Fruit fly (Drosophila melanogaster) whole organism, wandering third instar larva: ENCODE measurements around the gene Cnx14D.

Experiments
- Abd-B ChIP-seq: fragments of >200 bp; optimal IDR thresholded peaks from 2 replicates; lab custom pipeline; 2017; ENCODE audit warnings: missing biosample characterization, missing genetic modification characterization
- CG32264 ChIP-seq: fragments of 200-800 bp; sonication (Bioruptor generic); optimal IDR thresholded peaks from 2 replicates; lab custom pipeline; 2016; ENCODE audit warnings: missing biosample characterization, missing genetic modification characterization
- CG9705 ChIP-seq: fragments of 200-800 bp; sonication (Bioruptor generic); optimal IDR thresholded peaks from 2 replicates; lab custom pipeline; 2018; ENCODE audit warnings: missing biosample characterization, mild to moderate bottlenecking, missing genetic modification characterization
- CrebA ChIP-seq: fragments of 200-800 bp; sonication (Bioruptor generic); optimal IDR thresholded peaks from 2 replicates; lab custom pipeline; 2016; ENCODE audit warnings: missing biosample characterization, mild to moderate bottlenecking, missing genetic modification characterization, borderline replicate concordance
- Dfd ChIP-seq: fragments of >200 bp; optimal IDR thresholded peaks from 2 replicates; lab custom pipeline; 2017; ENCODE audit warnings: missing biosample characterization, missing genetic modification characterization
- Dif ChIP-seq: fragments of 200-275, 200-300 bp; sonication (Bioruptor generic); optimal IDR thresholded peaks from 2 replicates; lab custom pipeline; 2018; ENCODE audit warnings: missing biosample characterization, missing genetic modification characterization; ENCODE audit not compliant: partially characterized antibody
- GATAd ChIP-seq: sonication (Bioruptor generic); optimal IDR thresholded peaks from 2 replicates; lab custom pipeline; 2016; ENCODE audit warnings: missing biosample characterization, missing genetic modification characterization
- HLH106 ChIP-seq: fragments of 200-800 bp; optimal IDR thresholded peaks from 3 replicates; lab custom pipeline; 2019; ENCODE audit warnings: missing biosample characterization, mild to moderate bottlenecking, missing genetic modification characterization, moderate library complexity
- Hnf4 ChIP-seq: fragments of 200-800 bp; sonication (Bioruptor generic); optimal IDR thresholded peaks from 2 replicates; lab custom pipeline; 2016; ENCODE audit warnings: missing biosample characterization, mild to moderate bottlenecking, missing genetic modification characterization
- Hr78 ChIP-seq: fragments of >200 bp; optimal IDR thresholded peaks from 2 replicates; lab custom pipeline; 2017; ENCODE audit warnings: missing biosample characterization, missing genetic modification characterization
- Hr83 ChIP-seq: fragments of 200-300 bp; sonication (Bioruptor generic); optimal IDR thresholded peaks from 2 replicates; lab custom pipeline; 2016; ENCODE audit warnings: missing biosample characterization, mild to moderate bottlenecking, missing genetic modification characterization, moderate library complexity; ENCODE audit not compliant: poor library complexity, severe bottlenecking
- Jra ChIP-seq: sonication (Bioruptor generic); optimal IDR thresholded peaks from 2 replicates; lab custom pipeline; 2016; ENCODE audit warnings: missing biosample characterization, missing genetic modification characterization
- Mio ChIP-seq: sonication (Bioruptor generic); optimal IDR thresholded peaks from 2 replicates; lab custom pipeline; 2016; ENCODE audit warnings: missing biosample characterization, missing genetic modification characterization
- Myc ChIP-seq: fragments of >200 bp; optimal IDR thresholded peaks from 2 replicates; lab custom pipeline; 2017
- N ChIP-seq: fragments of >200 bp; optimal IDR thresholded peaks from 2 replicates; lab custom pipeline; 2018; ENCODE audit warnings: missing biosample characterization, missing external identifiers, missing genetic modification characterization
- OdsH ChIP-seq: fragments of 200-800 bp; sonication (Bioruptor generic); optimal IDR thresholded peaks from 2 replicates; lab custom pipeline; 2016; ENCODE audit warnings: missing biosample characterization, mild to moderate bottlenecking, missing genetic modification characterization
- Rel ChIP-seq, 2 experiments: fragments of 200-800 bp; sonication (Bioruptor generic) in 1 of 2; optimal IDR thresholded peaks; 2 replicates in 1 of 2; 3 replicates in 1 of 2; lab custom pipeline; 2016 to 2019; ENCODE audit warnings: mild to moderate bottlenecking in 2 of 2, missing biosample characterization in 2 of 2, missing genetic modification characterization in 2 of 2, moderate library complexity in 1 of 2
- Sp1 ChIP-seq: fragments of 200-800 bp; sonication (Bioruptor generic); optimal IDR thresholded peaks from 3 replicates; lab custom pipeline; 2019; ENCODE audit warnings: missing biosample characterization, mild to moderate bottlenecking, missing genetic modification characterization, moderate library complexity
- Vsx2 ChIP-seq: fragments of 200-300, 225-300 bp; sonication (Bioruptor generic); optimal IDR thresholded peaks from 2 replicates; lab custom pipeline; 2018; ENCODE audit warnings: missing biosample characterization, missing genetic modification characterization; ENCODE audit not compliant: partially characterized antibody
- br ChIP-seq: fragments of 200-800 bp; sonication (Bioruptor generic); optimal IDR thresholded peaks from 2 replicates; lab custom pipeline; 2016; ENCODE audit warnings: missing biosample characterization, missing genetic modification characterization
- brk ChIP-seq: fragments of 200-800 bp; sonication (Bioruptor generic); optimal IDR thresholded peaks from 2 replicates; lab custom pipeline; 2016; ENCODE audit warnings: missing biosample characterization, mild to moderate bottlenecking, missing genetic modification characterization
- dl ChIP-seq, 2 experiments: fragments of 175-275, 200-275 bp in 1 of 2; fragments of 200-275 bp in 1 of 2; sonication (Bioruptor generic); optimal IDR thresholded peaks; lab custom pipeline; 2018; ENCODE audit warnings: mild to moderate bottlenecking in 2 of 2, missing biosample characterization in 2 of 2, missing genetic modification characterization in 2 of 2, moderate library complexity in 2 of 2; ENCODE audit not compliant: partially characterized antibody in 2 of 2, insufficient read depth in 1 of 2
- dmrt93B ChIP-seq: fragments of 200-800 bp; sonication (Bioruptor generic); optimal IDR thresholded peaks from 2 replicates; lab custom pipeline; 2018; ENCODE audit warnings: missing biosample characterization, mild to moderate bottlenecking, missing genetic modification characterization
- dsf ChIP-seq: sonication (Bioruptor generic); optimal IDR thresholded peaks from 2 replicates; lab custom pipeline; 2016; ENCODE audit warnings: missing biosample characterization, missing genetic modification characterization, borderline replicate concordance
- ey ChIP-seq: fragments of 200-800 bp; sonication (Bioruptor generic); optimal IDR thresholded peaks from 2 replicates; lab custom pipeline; 2016; ENCODE audit warnings: missing biosample characterization, missing genetic modification characterization
- foxo ChIP-seq, 2 experiments: fragments of 200-800 bp; sonication (Bioruptor generic); optimal IDR thresholded peaks; 2 replicates in 1 of 2; 3 replicates in 1 of 2; lab custom pipeline; 2016 to 2017; ENCODE audit warnings: missing biosample characterization in 2 of 2, missing genetic modification characterization in 2 of 2
- fru ChIP-seq: fragments of 200-800 bp; sonication (Bioruptor generic); optimal IDR thresholded peaks from 3 replicates; lab custom pipeline; 2016; ENCODE audit warnings: missing biosample characterization, mild to moderate bottlenecking, missing genetic modification characterization
- h ChIP-seq: fragments of 200-800 bp; sonication (Bioruptor generic); optimal IDR thresholded peaks from 3 replicates; lab custom pipeline; 2016; ENCODE audit warnings: missing biosample characterization, mild to moderate bottlenecking, missing genetic modification characterization
- jim ChIP-seq: fragments of 175-275, 200-325 bp; sonication (Bioruptor generic); optimal IDR thresholded peaks from 2 replicates; lab custom pipeline; 2016; ENCODE audit warnings: missing biosample characterization, mild to moderate bottlenecking, missing genetic modification characterization
- lola ChIP-seq: fragments of >200 bp; optimal IDR thresholded peaks from 2 replicates; lab custom pipeline; 2017; ENCODE audit warnings: missing biosample characterization, missing genetic modification characterization
- pan ChIP-seq: fragments of >200 bp; optimal IDR thresholded peaks from 2 replicates; lab custom pipeline; 2017
- psq ChIP-seq: fragments of 200-800 bp; sonication (Bioruptor generic); optimal IDR thresholded peaks from 3 replicates; lab custom pipeline; 2017; ENCODE audit warnings: missing biosample characterization, mild to moderate bottlenecking, missing genetic modification characterization, moderate library complexity
- rgr ChIP-seq: fragments of 200-800 bp; sonication (Bioruptor generic); optimal IDR thresholded peaks from 3 replicates; lab custom pipeline; 2016; ENCODE audit warnings: missing biosample characterization, mild to moderate bottlenecking, missing genetic modification characterization
- sage ChIP-seq: fragments of 200-800 bp; sonication (Bioruptor generic); optimal IDR thresholded peaks from 2 replicates; lab custom pipeline; 2016; ENCODE audit warnings: missing biosample characterization, mild to moderate bottlenecking, missing genetic modification characterization
- sv ChIP-seq: fragments of 200-800 bp; sonication (Bioruptor generic); optimal IDR thresholded peaks from 3 replicates; lab custom pipeline; 2016; ENCODE audit warnings: missing biosample characterization, missing genetic modification characterization
- tai ChIP-seq: sonication (Bioruptor generic); optimal IDR thresholded peaks from 2 replicates; lab custom pipeline; 2016; ENCODE audit warnings: missing biosample characterization, missing genetic modification characterization
- usp ChIP-seq: fragments of >200 bp; optimal IDR thresholded peaks from 2 replicates; lab custom pipeline; 2017; ENCODE audit warnings: missing biosample characterization, missing genetic modification characterization
- woc ChIP-seq: sonication (Bioruptor generic); optimal IDR thresholded peaks from 2 replicates; lab custom pipeline; 2016; ENCODE audit warnings: missing biosample characterization, mild to moderate bottlenecking, missing genetic modification characterization

Gene Cnx14D

DNA sequence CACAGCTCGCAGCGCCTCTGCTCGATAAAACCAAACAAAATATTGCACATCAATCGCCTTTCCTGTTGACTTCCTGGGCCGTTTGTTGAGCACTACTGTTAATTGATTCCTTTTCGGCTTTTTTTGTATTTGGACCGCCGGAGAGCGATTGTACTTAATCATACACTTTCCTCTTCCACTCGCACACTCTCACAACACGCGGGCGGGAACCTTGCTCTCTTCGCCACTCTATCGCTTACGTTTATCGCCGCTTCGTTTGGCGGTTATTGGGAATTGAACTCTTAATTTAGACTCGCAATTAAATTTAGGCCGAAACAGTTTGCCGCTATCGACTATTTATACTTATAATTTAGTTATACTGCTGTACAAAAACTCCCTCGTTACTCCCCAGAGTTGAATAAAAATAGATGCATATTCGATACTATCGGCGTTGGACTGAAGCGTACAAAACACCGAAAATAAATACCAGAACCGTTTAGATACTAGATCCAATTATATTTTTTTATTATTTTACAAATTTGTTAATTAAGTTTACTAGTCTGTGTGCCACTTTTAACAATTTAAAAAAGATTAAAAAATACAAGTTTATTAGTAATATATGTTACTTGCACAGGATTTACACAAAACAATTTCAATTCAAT, 28.4 kb upstream of the Cnx14D start, which contains the start of gene Arp2:
Arp2 (minus strand) TSS at position 427 of the 641 bp plus-strand sequence.
- no peak for TF ChIP-seq lola
- no peak for TF ChIP-seq Hr83 (GFP tag; lab: Kevin White, UChicago)
- no peak for TF ChIP-seq jim (GFP tag; lab: Kevin White, UChicago)
- no peak for TF ChIP-seq dsf
- no peak for TF ChIP-seq Rel (GFP tag; optimal IDR thresholded peaks at IDR 0.05; lab: Kevin White, UChicago)
- TF ChIP-seq Rel (tag; optimal IDR thresholded peaks at IDR 0.05; lab: Kevin White, UChicago), result peak; percentile 51
- TF ChIP-seq sage (GFP tag; lab: Kevin White, UChicago), result no peak

DNA sequence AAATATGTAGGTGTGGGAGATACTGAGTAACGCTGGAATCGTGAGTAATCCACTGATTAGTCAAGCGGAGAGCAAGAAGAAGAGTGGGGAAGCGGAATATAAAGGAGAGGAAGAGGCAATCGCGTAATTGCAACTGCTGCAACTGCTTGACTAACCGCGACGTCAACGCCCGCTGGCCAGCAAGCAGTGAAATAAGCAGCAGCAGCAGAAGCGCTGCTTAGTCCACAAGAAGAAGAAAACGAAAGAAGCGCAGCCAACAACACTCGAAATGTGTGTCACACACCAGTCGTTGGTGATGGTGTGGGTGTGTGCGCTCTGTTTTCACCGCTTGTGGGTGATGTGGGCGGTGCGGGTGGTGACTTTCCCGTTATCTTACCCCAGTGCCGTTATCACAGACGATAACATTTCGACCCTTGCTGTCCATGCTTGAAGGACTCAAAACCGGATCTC, 27.8 kb upstream of the Cnx14D start:
- no peak for TF ChIP-seq br (GFP tag; lab: Kevin White, UChicago)
- TF ChIP-seq usp, result no peak
- TF ChIP-seq N (GFP tag; lab: Kevin White, UChicago), result peak; percentile 59
- no peak for TF ChIP-seq sage (GFP tag; lab: Kevin White, UChicago)
- peak; percentile 78 for TF ChIP-seq Jra (GFP tag; lab: Kevin White, UChicago)
- TF ChIP-seq Rel (GFP tag; optimal IDR thresholded peaks at IDR 0.05; lab: Kevin White, UChicago), result no peak
- peak; percentile 28 for TF ChIP-seq Rel (tag; optimal IDR thresholded peaks at IDR 0.05; lab: Kevin White, UChicago)
- peak; percentile 83 for TF ChIP-seq psq (GFP tag; lab: Kevin White, UChicago)
- TF ChIP-seq Abd-B (GFP tag; lab: Kevin White, UChicago), result peak; percentile 15

DNA sequence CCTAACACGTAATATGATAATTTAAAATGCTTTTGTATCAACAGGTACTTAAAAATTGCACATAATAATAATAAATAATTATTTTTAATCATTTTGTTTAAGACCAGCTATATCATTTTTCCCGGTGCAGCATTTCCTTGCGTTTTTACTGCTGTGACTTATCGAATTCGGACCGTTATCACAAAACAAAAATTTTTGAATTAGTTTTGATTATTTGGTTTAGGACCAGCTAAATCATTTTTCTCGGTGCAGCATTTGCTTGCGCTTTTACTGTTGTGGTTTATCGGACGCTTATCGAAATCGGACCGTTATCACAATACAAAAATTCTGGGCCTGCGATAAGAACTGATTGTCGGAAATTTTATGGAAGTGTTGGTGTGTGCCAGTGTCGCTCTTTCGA, 27.4 kb upstream of the Cnx14D start:
- TF ChIP-seq CG32264 (GFP tag; lab: Kevin White, UChicago) (peak; percentile 4), Rel (GFP tag; optimal IDR thresholded peaks at IDR 0.05; lab: Kevin White, UChicago) (peak; percentile 12), Rel (tag; optimal IDR thresholded peaks at IDR 0.05; lab: Kevin White, UChicago) (no peak), ey (GFP tag; lab: Kevin White, UChicago) (peak; percentile 68), psq (GFP tag; lab: Kevin White, UChicago) (no peak), br (GFP tag; lab: Kevin White, UChicago) (peak; percentile 72), pan (lab: Kevin White, UChicago) (no peak), Myc (lab: Kevin White, UChicago) (no peak), Hr83 (GFP tag; lab: Kevin White, UChicago) (peak; percentile 36), h (GFP tag; lab: Kevin White, UChicago) (peak; percentile 72), sage (GFP tag; lab: Kevin White, UChicago) (peak; percentile 77), fru (GFP tag; lab: Kevin White, UChicago) (peak; percentile 61), CrebA (GFP tag; lab: Kevin White, UChicago) (no peak), woc (GFP tag; lab: Kevin White, UChicago) (peak; percentile 43), foxo (GFP tag; optimal IDR thresholded peaks at IDR 0.05; lab: Kevin White, UChicago) (peak; percentile 0 to 82), Jra (GFP tag; lab: Kevin White, UChicago) (no peak), Dif (GFP tag; lab: Kevin White, UChicago) (no peak), Vsx2 (GFP tag; lab: Kevin White, UChicago) (no peak), Dfd (GFP tag; lab: Kevin White, UChicago) (no peak), Mio (GFP tag; lab: Kevin White, UChicago) (no peak), Hnf4 (peak; percentile 70), N (GFP tag; lab: Kevin White, UChicago) (no peak), GATAd (GFP tag; lab: Kevin White, UChicago) (peak; percentile 79), HLH106 (tag; lab: Kevin White, UChicago) (peak; percentile 75), rgr (GFP tag; lab: Kevin White, UChicago) (peak; percentile 83), Hr78 (GFP tag; lab: Kevin White, UChicago) (no peak), CG9705 (GFP tag; lab: Kevin White, UChicago) (peak; percentile 30), dsf (no peak), brk (GFP tag; lab: Kevin White, UChicago) (peak; percentile 56), sv (GFP tag; lab: Kevin White, UChicago) (peak; percentile 78), jim (GFP tag; lab: Kevin White, UChicago) (no peak), Abd-B (GFP tag; lab: Kevin White, UChicago) (no peak), usp (no peak), Sp1 (GFP tag; lab: Kevin White, UChicago) (peak; percentile 79), dl (GFP tag; optimal IDR thresholded peaks at IDR 0.05; lab: Kevin White, UChicago; ENCODE audit: insufficient read depth in 1 of 2, partially characterized antibody in 2 of 2) (no peak), dmrt93B (GFP tag; lab: Kevin White, UChicago) (no peak), tai (peak; percentile 49), OdsH (GFP tag; lab: Kevin White, UChicago) (peak; percentile 67), lola (no peak)
